Fruit fly (Drosophila melanogaster): Measurements from ENCODE around the gene CG5555.
A peak's percentile ranks its signal among the peaks of the same experiment; 100 is the strongest.

CG5555 gene

DNA sequence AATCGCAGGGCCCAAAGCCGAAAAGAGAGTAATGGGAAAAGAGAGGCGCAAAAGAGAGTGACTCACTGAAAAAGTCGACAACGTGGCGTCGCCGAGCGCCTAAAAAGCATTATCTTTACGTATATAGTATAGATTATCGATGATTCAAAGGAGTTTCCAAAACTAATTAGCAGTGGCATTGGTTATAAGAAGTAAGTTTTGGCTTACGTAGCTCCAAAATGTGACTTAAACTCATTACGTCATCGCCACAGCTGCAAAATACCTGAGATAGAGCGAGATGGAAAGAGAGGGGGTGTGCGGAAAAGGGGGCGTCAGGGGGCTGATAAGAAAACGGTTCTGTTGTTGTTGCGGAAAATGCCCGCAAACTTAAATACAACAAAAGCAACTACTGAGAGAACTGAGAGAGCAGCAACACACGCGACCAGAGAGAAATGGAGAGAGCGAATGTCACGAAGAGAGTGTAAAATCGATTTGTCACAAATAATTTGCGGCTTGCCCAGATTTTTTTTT, 45.2 kb upstream of the CG5555 start (continued):
- TF ChIP-seq CG32006 (GFP tag; optimal IDR thresholded peaks at IDR 0.05) (no peak), lz (GFP tag; optimal IDR thresholded peaks at IDR 0.05) (no peak), dsx (GFP tag; optimal IDR thresholded peaks at IDR 0.05; ENCODE audit: poor library complexity, severe bottlenecking) (no peak), CG11294 (GFP tag; IDR thresholded peaks at IDR 0.05) (no peak)

DNA sequence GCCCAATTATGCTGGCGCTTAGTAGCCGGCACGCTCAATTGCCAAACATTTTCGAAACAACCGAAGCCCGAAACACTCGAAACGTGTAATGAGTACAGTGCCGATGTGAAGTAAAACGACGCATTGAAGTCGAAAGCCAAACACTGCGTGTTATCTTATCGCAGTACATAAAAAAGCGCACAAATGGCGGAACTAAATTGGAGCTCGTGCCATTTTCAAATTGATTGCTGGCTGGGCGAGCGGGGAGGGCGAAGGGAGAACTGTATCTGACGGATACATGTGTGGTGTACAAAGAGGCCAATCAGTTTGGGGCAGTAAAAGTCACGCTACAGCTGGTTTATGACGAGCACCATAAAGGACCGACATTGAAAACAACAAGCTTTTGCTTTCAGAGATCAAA, 43.0 kb upstream of the CG5555 start:
- no peak for TF ChIP-seq CG6808 (GFP tag; optimal IDR thresholded peaks at IDR 0.05)
- TF ChIP-seq vri (GFP tag; optimal IDR thresholded peaks at IDR 0.05) = peak; percentile 12
- TF ChIP-seq fkh (GFP tag; optimal IDR thresholded peaks at IDR 0.05) = peak; percentile 48

DNA sequence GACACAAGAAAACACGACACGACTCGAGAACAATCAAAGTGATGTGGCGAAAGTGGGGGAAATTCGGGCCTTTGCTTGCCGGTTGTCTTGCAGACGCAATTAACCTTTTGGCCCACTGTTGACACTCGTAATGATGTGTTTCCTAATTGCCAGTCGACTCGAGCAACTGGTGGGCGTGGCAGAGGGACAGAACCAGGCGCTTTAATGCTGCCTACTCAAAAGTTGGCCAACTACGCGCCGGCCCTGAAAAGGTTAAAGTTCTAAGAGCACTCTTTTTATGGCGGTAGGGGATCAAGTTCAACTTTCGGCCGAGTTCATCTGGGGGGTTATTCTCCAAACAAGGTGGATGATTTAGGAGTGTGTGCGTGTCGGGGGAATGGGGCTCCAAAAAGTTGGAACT, 41.0 kb upstream of the CG5555 start:
- TF ChIP-seq CG16779 (tag; optimal IDR thresholded peaks at IDR 0.05) (no peak), CG6808 (GFP tag; optimal IDR thresholded peaks at IDR 0.05) (no peak), CG8632 (GFP tag; optimal IDR thresholded peaks at IDR 0.05) (no peak), CG6163 (GFP tag; IDR thresholded peaks at IDR 0.05) (no peak), Eip75B (GFP tag; optimal IDR thresholded peaks at IDR 0.05) (no peak), Ets21C (GFP tag; optimal IDR thresholded peaks at IDR 0.05) (no peak), CG11294 (GFP tag; IDR thresholded peaks at IDR 0.05) (no peak), CG31627 (GFP tag; optimal IDR thresholded peaks at IDR 0.05) (no peak)

DNA sequence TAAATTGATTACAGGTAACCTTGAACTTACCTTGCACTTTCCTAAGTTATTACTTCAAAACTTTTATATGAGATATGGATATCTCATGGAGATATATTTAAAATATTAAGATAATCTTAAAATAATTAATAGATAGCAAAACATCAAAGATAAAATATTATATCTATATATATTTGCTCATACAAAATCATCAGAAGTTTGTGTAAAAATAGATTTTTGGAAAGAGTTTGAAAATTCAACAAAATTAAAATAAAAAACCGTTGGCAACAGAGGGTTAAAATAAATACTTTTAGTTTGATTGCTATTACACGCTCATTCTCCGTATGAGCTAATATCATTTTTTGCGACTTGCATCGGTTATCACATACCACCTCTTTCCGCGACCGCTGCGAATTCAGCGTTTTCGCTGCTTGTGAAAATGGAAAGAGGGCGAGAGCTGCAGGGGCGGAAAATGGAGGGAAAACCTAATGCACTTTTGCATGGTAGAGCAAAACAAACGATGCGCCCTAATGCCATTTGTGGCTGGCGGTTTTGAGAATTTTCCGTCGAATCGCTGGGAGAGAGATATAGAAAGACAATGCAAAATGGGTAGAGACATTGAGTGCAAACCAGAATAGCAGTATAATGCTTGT, 32.3 kb upstream of the CG5555 start:
- no peak for TF ChIP-seq CG11902 (GFP tag; optimal IDR thresholded peaks at IDR 0.05)
- peak; percentile 4 for TF ChIP-seq vri (GFP tag; optimal IDR thresholded peaks at IDR 0.05)
- TF ChIP-seq achi (GFP tag; optimal IDR thresholded peaks at IDR 0.05) = no peak
- no peak for TF ChIP-seq eg (GFP tag; IDR thresholded peaks at IDR 0.05)
- no peak for TF ChIP-seq Hr38 (GFP tag; optimal IDR thresholded peaks at IDR 0.05)
- TF ChIP-seq Sox14 (GFP tag; optimal IDR thresholded peaks at IDR 0.05) = no peak

DNA sequence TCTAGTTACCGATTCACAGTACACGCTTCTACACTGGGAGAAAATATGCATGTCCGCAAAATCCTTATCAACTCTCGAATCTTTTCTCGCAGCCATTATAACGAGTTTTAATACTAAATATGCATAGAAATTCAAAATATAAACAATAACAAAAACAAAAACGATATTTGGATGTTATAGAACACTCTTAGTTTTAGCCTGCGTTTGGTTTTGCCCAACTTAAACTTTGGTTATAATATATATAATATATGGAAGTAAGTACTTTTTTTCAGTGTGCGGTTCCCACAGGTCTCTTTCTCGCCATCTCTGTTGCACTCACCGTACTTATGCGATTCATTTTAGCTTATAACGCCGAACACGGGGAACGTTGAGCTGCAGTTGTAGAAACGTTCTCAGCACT, 31.4 kb upstream of the CG5555 start, which contains the start of gene cry:
Gene cry, plus strand, starts transcription at position 377 of the 400 bp plus-strand sequence.
- peak; percentile 88 for TF ChIP-seq CG11762 (GFP tag; optimal IDR thresholded peaks at IDR 0.05; ENCODE audit: insufficient read depth)
- TF ChIP-seq acj6 (GFP tag; optimal IDR thresholded peaks at IDR 0.05) = peak; percentile 93
- peak; percentile 76 for TF ChIP-seq topi (GFP tag; optimal IDR thresholded peaks at IDR 0.05)
- peak; percentile 84 for TF ChIP-seq CG6163 (GFP tag; IDR thresholded peaks at IDR 0.05)
- peak; percentile 86 for TF ChIP-seq Lpt (GFP tag; optimal IDR thresholded peaks at IDR 0.05)
- peak; percentile 91 for TF ChIP-seq spab (GFP tag; optimal IDR thresholded peaks at IDR 0.05)
- TF ChIP-seq CG8319 (GFP tag; optimal IDR thresholded peaks at IDR 0.05) = peak; percentile 74
- peak; percentile 86 for TF ChIP-seq CG1621 (tag; optimal IDR thresholded peaks at IDR 0.05)
- TF ChIP-seq CG3032 (tag; optimal IDR thresholded peaks at IDR 0.05) = peak; percentile 90
- peak; percentile 75 for TF ChIP-seq CG31627 (GFP tag; optimal IDR thresholded peaks at IDR 0.05)
- peak; percentile 82 for TF ChIP-seq CG6792 (GFP tag; optimal IDR thresholded peaks at IDR 0.05)
- TF ChIP-seq CG6276 (GFP tag; optimal IDR thresholded peaks at IDR 0.05) = peak; percentile 90
- peak; percentile 84 for TF ChIP-seq esn (GFP tag; optimal IDR thresholded peaks at IDR 0.05)
- peak; percentile 60 for TF ChIP-seq Sox102F (GFP tag; optimal IDR thresholded peaks at IDR 0.05)
- peak; percentile 85 for TF ChIP-seq Hr4 (GFP tag; optimal IDR thresholded peaks at IDR 0.05)
- peak; percentile 84 for TF ChIP-seq CG34406 (GFP tag; optimal IDR thresholded peaks at IDR 0.05)
- peak; percentile 80 for TF ChIP-seq lz (GFP tag; optimal IDR thresholded peaks at IDR 0.05)
- peak; percentile 59 for TF ChIP-seq Ets21C (GFP tag; optimal IDR thresholded peaks at IDR 0.05)
- TF ChIP-seq pdm3 (GFP tag; optimal IDR thresholded peaks at IDR 0.05) = peak; percentile 84
- TF ChIP-seq CG8632 (GFP tag; optimal IDR thresholded peaks at IDR 0.05) = peak; percentile 84
- peak; percentile 34 for TF ChIP-seq vri (GFP tag; optimal IDR thresholded peaks at IDR 0.05)
- peak; percentile 93 for TF ChIP-seq CG32006 (GFP tag; optimal IDR thresholded peaks at IDR 0.05)
- TF ChIP-seq CG3919 (GFP tag; optimal IDR thresholded peaks at IDR 0.05) = peak; percentile 90
- TF ChIP-seq dsx (GFP tag; optimal IDR thresholded peaks at IDR 0.05; ENCODE audit: poor library complexity, severe bottlenecking) = peak; percentile 89
- TF ChIP-seq CG7368 (GFP tag; optimal IDR thresholded peaks at IDR 0.05) = peak; percentile 74
- peak; percentile 86 for TF ChIP-seq Sox14 (GFP tag; optimal IDR thresholded peaks at IDR 0.05)
- TF ChIP-seq CG10631 (GFP tag; optimal IDR thresholded peaks at IDR 0.05) = peak; percentile 90
- peak; percentile 75 for TF ChIP-seq dac (GFP tag; optimal IDR thresholded peaks at IDR 0.05)
- peak; percentile 45 for TF ChIP-seq Blimp-1 (GFP tag; optimal IDR thresholded peaks at IDR 0.05)
- TF ChIP-seq Hr39 (GFP tag; optimal IDR thresholded peaks at IDR 0.05) = peak; percentile 72
- TF ChIP-seq CG6808 (GFP tag; optimal IDR thresholded peaks at IDR 0.05) = peak; percentile 89
- TF ChIP-seq Ets96B (tag; optimal IDR thresholded peaks at IDR 0.05) = peak; percentile 94
- peak; percentile 80 for TF ChIP-seq Met (GFP tag; optimal IDR thresholded peaks at IDR 0.05)
- TF ChIP-seq Eip75B (GFP tag; optimal IDR thresholded peaks at IDR 0.05) = peak; percentile 89
